Fruit fly (Drosophila melanogaster) whole organism, adult: Measurements from ENCODE around the gene idc.

ENCODE experiments used
- CG11617 ChIP-seq: fragments of 200-800 bp; sonication (Bioruptor generic); optimal IDR thresholded peaks from 2 replicates; lab custom pipeline; 2017; ENCODE audit warnings: mild to moderate bottlenecking, missing biosample characterization, missing genetic modification reagents, missing genetic modification characterization
- CG14711 ChIP-seq: fragments of 200-800 bp; sonication (Bioruptor generic); optimal IDR thresholded peaks from 2 replicates; lab custom pipeline; 2018; ENCODE audit warnings: missing biosample characterization, mild to moderate bottlenecking, missing genetic modification characterization, moderate library complexity
- CG33017 ChIP-seq: fragments of 200-800 bp; sonication (Bioruptor generic); optimal IDR thresholded peaks from 2 replicates; lab custom pipeline; 2018; ENCODE audit warnings: missing biosample characterization, mild to moderate bottlenecking, missing genetic modification characterization, moderate library complexity
- CG5204 ChIP-seq: fragments of 200-800 bp; sonication (Bioruptor generic); optimal IDR thresholded peaks from 2 replicates; lab custom pipeline; 2016; ENCODE audit warnings: missing biosample characterization, missing genetic modification characterization
- CG7045 ChIP-seq: fragments of 200-800 bp; sonication (Bioruptor generic); optimal IDR thresholded peaks from 2 replicates; lab custom pipeline; 2017; ENCODE audit warnings: missing biosample characterization, mild to moderate bottlenecking, missing genetic modification characterization
- CG7101 ChIP-seq: fragments of 200-800 bp; sonication (Bioruptor generic); optimal IDR thresholded peaks from 2 replicates; lab custom pipeline; 2018; ENCODE audit warnings: missing biosample characterization, mild to moderate bottlenecking, missing genetic modification characterization, moderate library complexity
- Mnt ChIP-seq: fragments of 200-800 bp; sonication (Bioruptor generic); optimal IDR thresholded peaks from 2 replicates; lab custom pipeline; 2016; ENCODE audit warnings: missing biosample characterization, mild to moderate bottlenecking, missing genetic modification characterization
- cic ChIP-seq: fragments of 200-800 bp; sonication (Bioruptor generic); optimal IDR thresholded peaks from 2 replicates; lab custom pipeline; 2017; ENCODE audit warnings: missing biosample characterization, mild to moderate bottlenecking, missing genetic modification characterization, moderate library complexity
- cnc ChIP-seq, 2 experiments: fragments of >200 bp; optimal IDR thresholded peaks; 2 replicates each; lab custom pipeline; 2017
- kay ChIP-seq: fragments of 200-800 bp; sonication (Bioruptor generic); peaks from one replicate; lab custom pipeline; 2016; ENCODE audit warnings: missing biosample characterization, missing genetic modification characterization, borderline replicate concordance
- ovo ChIP-seq: fragments of 200-800 bp; sonication (Bioruptor generic); optimal IDR thresholded peaks from 2 replicates; lab custom pipeline; 2016; ENCODE audit warnings: missing biosample characterization, missing genetic modification characterization
- pad ChIP-seq: fragments of 200-800 bp; sonication (Bioruptor generic); optimal IDR thresholded peaks from 3 replicates; lab custom pipeline; 2017; ENCODE audit warnings: missing biosample characterization, missing genetic modification characterization, mild to moderate bottlenecking, moderate library complexity, missing genetic modification reagents
- toe ChIP-seq: fragments of 200-800 bp; sonication (Bioruptor generic); optimal IDR thresholded peaks from 2 replicates; lab custom pipeline; 2016; ENCODE audit warnings: missing biosample characterization, missing genetic modification characterization

DNA sequence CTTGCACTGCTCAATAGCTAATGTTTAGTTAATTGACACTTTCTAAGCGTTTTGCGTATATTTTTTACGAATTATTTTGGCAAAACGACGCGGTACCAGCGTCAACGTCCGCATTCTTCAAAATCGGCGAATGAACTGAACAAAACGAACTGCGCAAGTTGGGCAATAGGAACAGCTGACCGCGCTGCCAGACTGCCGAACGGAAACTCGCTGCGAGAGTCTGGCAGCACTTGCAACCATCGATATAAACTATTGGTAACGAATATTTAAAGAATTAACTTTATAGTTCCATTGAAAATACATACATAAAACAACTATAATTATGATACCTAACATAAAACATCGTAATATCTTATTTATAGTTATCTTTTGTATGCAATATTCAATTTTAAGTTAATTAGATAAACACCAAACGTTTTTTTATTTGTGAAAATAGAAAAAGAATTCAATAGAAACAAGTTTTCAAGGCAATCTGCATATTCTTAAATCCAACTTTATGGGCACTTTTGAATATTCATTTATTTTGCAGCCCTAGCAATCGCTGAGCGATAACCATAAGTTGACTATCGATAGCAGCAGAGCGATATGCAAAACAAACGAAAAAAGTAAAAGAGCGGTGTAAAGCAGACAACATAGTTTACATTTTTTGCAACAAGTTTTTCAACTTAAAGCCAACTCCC is 23.1 kb upstream of the idc start, which contains the start of the genes Hs6st and MED25:
- peak; percentile 50 for TF ChIP-seq CG7045 (GFP tag; lab: Kevin White, UChicago)
- no peak for TF ChIP-seq cic (GFP tag; lab: Kevin White, UChicago)
- peak; percentile 42 for TF ChIP-seq toe
- peak; percentile 8 for TF ChIP-seq ovo (GFP tag; lab: Kevin White, UChicago)
- no peak for TF ChIP-seq kay (GFP tag; lab: Kevin White, UChicago)
- TF ChIP-seq cnc (optimal IDR thresholded peaks at IDR 0.05; lab: Kevin White, UChicago), result no peak
- TF ChIP-seq pad (GFP tag; lab: Kevin White, UChicago), result peak; percentile 40
- peak; percentile 26 for TF ChIP-seq CG7101 (tag; lab: Kevin White, UChicago)
- no peak for TF ChIP-seq CG33017
- peak; percentile 47 for TF ChIP-seq CG5204 (GFP tag; lab: Kevin White, UChicago)
- peak; percentile 41 for TF ChIP-seq CG11617 (GFP tag; lab: Kevin White, UChicago)
- peak; percentile 68 for TF ChIP-seq CG14711 (tag; lab: Kevin White, UChicago)
- peak; percentile 40 for TF ChIP-seq Mnt (GFP tag; lab: Kevin White, UChicago)
